Worm (Caenorhabditis elegans) whole organism, L4 larva: ENCODE measurements around the gene ZK596.3.

Experiments used
- F10B5.3 ChIP-seq: sonication (generic microtip); optimal IDR thresholded peaks from 2 replicates; lab custom pipeline; 2016; ENCODE audit warnings: mild to moderate bottlenecking, missing genetic modification characterization, missing compliant biosample characterization
- T26A8.4 ChIP-seq: fragments of 200-800 bp; sonication (Bioruptor generic); IDR thresholded peaks from 2 replicates; pipeline ENCODE4 v1.3.6; 2022; ENCODE audit warnings: missing genetic modification characterization, missing compliant biosample characterization
- Y48G9A.11 ChIP-seq: fragments of 200-800 bp; sonication (Bioruptor generic); IDR thresholded peaks from 2 replicates; pipeline ENCODE4 v1.3.6; 2022; ENCODE audit warnings: missing genetic modification reagents, missing genetic modification characterization, missing compliant biosample characterization
- Y75B8A.6 ChIP-seq: fragments of 200-800 bp; sonication (Bioruptor generic); IDR thresholded peaks from 2 replicates; pipeline ENCODE4 v1.3.6; 2022; ENCODE audit warnings: missing genetic modification reagents, missing genetic modification characterization, missing compliant biosample characterization
- ama-1 ChIP-seq: fragments of 150-350 bp; optimal IDR thresholded peaks from 2 replicates; lab custom pipeline; 2014; ENCODE audit warnings: inconsistent platforms, mixed read lengths
- arid-1 ChIP-seq: fragments of 200-800 bp; sonication (Bioruptor generic); conservative IDR thresholded peaks from 2 replicates; pipeline ENCODE4 v1.3.6; 2022; ENCODE audit warnings: missing genetic modification reagents, missing genetic modification characterization, missing compliant biosample characterization
- ceh-28 ChIP-seq: fragments of 150-350 bp; optimal IDR thresholded peaks from 2 replicates; lab custom pipeline; 2014; ENCODE audit warnings: missing biosample characterization, missing genetic modification reagents, missing genetic modification characterization
- ceh-32 ChIP-seq: sonication (generic microtip); optimal IDR thresholded peaks from 2 replicates; lab custom pipeline; 2016; ENCODE audit warnings: mild to moderate bottlenecking, missing genetic modification characterization, missing compliant biosample characterization; ENCODE audit not compliant: poor library complexity
- cey-2 ChIP-seq: sonication (generic microtip); optimal IDR thresholded peaks from 3 replicates; lab custom pipeline; 2017; ENCODE audit warnings: missing genetic modification characterization, mild to moderate bottlenecking, missing compliant biosample characterization, antibody characterized with exemption, borderline replicate concordance; ENCODE audit not compliant: insufficient read depth
- ctbp-1 ChIP-seq: fragments of 200-800 bp; sonication (Bioruptor generic); IDR thresholded peaks from 2 replicates; pipeline ENCODE4 v1.3.6; 2022; ENCODE audit warnings: missing genetic modification reagents, missing genetic modification characterization, missing compliant biosample characterization
- daf-16 ChIP-seq, 3 experiments: sonication (generic microtip); optimal IDR thresholded peaks; 2 replicates each; lab custom pipeline; 2016 to 2017; ENCODE audit warnings: missing genetic modification characterization in 3 of 3, missing genetic modification reagents in 3 of 3, mild to moderate bottlenecking in 2 of 3, missing compliant biosample characterization in 2 of 3, missing biosample characterization in 1 of 3, moderate library complexity in 1 of 3
- daf-19 ChIP-seq: fragments of 200-800 bp; sonication (Bioruptor generic); conservative IDR thresholded peaks from 2 replicates; pipeline ENCODE4 v1.3.6; 2022; ENCODE audit warnings: missing genetic modification characterization, missing compliant biosample characterization
- daf-8 ChIP-seq: fragments of 200-800 bp; sonication (Bioruptor generic); IDR thresholded peaks from 2 replicates; pipeline ENCODE4 v1.3.6; 2022; ENCODE audit warnings: missing genetic modification characterization, missing compliant biosample characterization
- dmd-6 ChIP-seq: fragments of 200-800 bp; sonication (Bioruptor generic); IDR thresholded peaks from 2 replicates; pipeline ENCODE4 v1.3.6; 2022; ENCODE audit warnings: missing genetic modification reagents, missing genetic modification characterization, missing compliant biosample characterization
- fos-1 ChIP-seq: fragments of 150-350 bp; optimal IDR thresholded peaks from 2 replicates; lab custom pipeline; 2014; ENCODE audit warnings: missing biosample characterization, missing genetic modification characterization
- hif-1 ChIP-seq, 2 experiments: sonication (generic microtip); optimal IDR thresholded peaks; 2 replicates each; lab custom pipeline; 2016 to 2017; ENCODE audit warnings: missing compliant biosample characterization in 2 of 2, missing genetic modification characterization in 2 of 2, missing genetic modification reagents in 2 of 2, missing genotype in 2 of 2, mild to moderate bottlenecking in 1 of 2
- hlh-30 ChIP-seq: sonication (generic microtip); optimal IDR thresholded peaks from 2 replicates; lab custom pipeline; 2017; ENCODE audit warnings: antibody characterized with exemption, mild to moderate bottlenecking, missing genetic modification characterization, missing compliant biosample characterization; ENCODE audit not compliant: insufficient read depth
- lin-1 ChIP-seq: fragments of 200-800 bp; sonication (Bioruptor generic); IDR thresholded peaks from 2 replicates; pipeline ENCODE4 v1.3.6; 2022; ENCODE audit warnings: missing genetic modification reagents, missing genetic modification characterization, missing compliant biosample characterization
- lin-13 ChIP-seq: fragments of 150-350 bp; optimal IDR thresholded peaks from 2 replicates; lab custom pipeline; 2014; ENCODE audit warnings: missing biosample characterization, missing genetic modification reagents, missing genetic modification characterization
- lin-15B ChIP-seq: fragments of 150-350 bp; sonication (generic microtip); optimal IDR thresholded peaks from 3 replicates; lab custom pipeline; 2014; ENCODE audit warnings: missing biosample characterization, missing genetic modification characterization
- lin-39 ChIP-seq: fragments of 150-350 bp; optimal IDR thresholded peaks from 2 replicates; lab custom pipeline; 2014; ENCODE audit warnings: missing biosample characterization, missing genetic modification reagents, missing genetic modification characterization
- madf-5 ChIP-seq, 2 experiments: fragments of 200-800 bp; sonication (Bioruptor generic); IDR thresholded peaks; 2 replicates each; pipeline ENCODE4 v1.3.6; 2022; ENCODE audit warnings: missing compliant biosample characterization in 2 of 2, missing genetic modification characterization in 2 of 2
- mdl-1 ChIP-seq, 2 experiments: fragments of 150-350 bp in 1 of 2; sonication (generic microtip) in 1 of 2; optimal IDR thresholded peaks; 2 replicates each; lab custom pipeline; 2014 to 2017; ENCODE audit warnings: missing biosample characterization in 2 of 2, missing genetic modification characterization in 2 of 2
- mxl-2 ChIP-seq: fragments of 200-800 bp; sonication (Bioruptor generic); conservative IDR thresholded peaks from 2 replicates; pipeline ENCODE4 v1.3.6; 2022; ENCODE audit warnings: missing genetic modification reagents, missing genetic modification characterization, missing compliant biosample characterization
- nhr-237 ChIP-seq: sonication (generic microtip); optimal IDR thresholded peaks from 2 replicates; lab custom pipeline; 2017; ENCODE audit warnings: missing biosample characterization, missing genetic modification characterization
- nhr-28 ChIP-seq: fragments of 150-350 bp; optimal IDR thresholded peaks from 2 replicates; lab custom pipeline; 2014; ENCODE audit warnings: missing biosample characterization, missing genetic modification characterization
- nhr-6 ChIP-seq: fragments of 150-350 bp; optimal IDR thresholded peaks from 2 replicates; lab custom pipeline; 2014; ENCODE audit warnings: missing biosample characterization, missing genetic modification characterization
- nhr-77 ChIP-seq: fragments of 150-350 bp; optimal IDR thresholded peaks from 2 replicates; lab custom pipeline; 2014; ENCODE audit warnings: missing biosample characterization, missing genetic modification characterization
- saeg-2 ChIP-seq: fragments of 200-800 bp; sonication (Bioruptor generic); IDR thresholded peaks from 2 replicates; pipeline ENCODE4 v1.3.6; 2022; ENCODE audit warnings: missing genetic modification reagents, missing genetic modification characterization, missing compliant biosample characterization
- set-16 ChIP-seq: fragments of 200-800 bp; sonication (Bioruptor generic); IDR thresholded peaks from 2 replicates; pipeline ENCODE4 v1.3.6; 2022; ENCODE audit warnings: missing genetic modification reagents, missing genetic modification characterization, missing compliant biosample characterization
- skn-1 ChIP-seq: fragments of 150-350 bp; optimal IDR thresholded peaks from 2 replicates; lab custom pipeline; 2014; ENCODE audit warnings: missing biosample characterization, missing genetic modification characterization
- snpc-1.2 ChIP-seq: fragments of 200-800 bp; sonication (Bioruptor generic); IDR thresholded peaks from 2 replicates; pipeline ENCODE4 v1.3.6; 2022; ENCODE audit warnings: missing genetic modification reagents, missing genetic modification characterization, missing compliant biosample characterization
- tag-97 ChIP-seq: fragments of 200-800 bp; sonication (Bioruptor generic); IDR thresholded peaks from 2 replicates; pipeline ENCODE4 v1.3.6; 2022; ENCODE audit warnings: missing genetic modification characterization, missing compliant biosample characterization
- unc-130 ChIP-seq: sonication (generic microtip); optimal IDR thresholded peaks from 2 replicates; lab custom pipeline; 2016; ENCODE audit warnings: missing genetic modification reagents, missing genetic modification characterization, missing compliant biosample characterization
- unc-39 ChIP-seq: sonication (generic microtip); optimal IDR thresholded peaks from 2 replicates; lab custom pipeline; 2017; ENCODE audit warnings: missing biosample characterization, missing genetic modification characterization
- unc-62 ChIP-seq, 3 experiments: fragments of 150-350 bp in 1 of 3; sonication (generic microtip); optimal IDR thresholded peaks in 2 of 3; peaks in 1 of 3; 1 replicate in 1 of 3; 2 replicates in 2 of 3; lab custom pipeline; 2014 to 2017; ENCODE audit warnings: missing biosample characterization in 3 of 3, missing genetic modification characterization in 3 of 3, missing genetic modification reagents in 3 of 3, missing genotype in 1 of 3
- vab-7 ChIP-seq: fragments of 200-800 bp; sonication (Bioruptor generic); IDR thresholded peaks from 2 replicates; pipeline ENCODE4 v1.3.6; 2022; ENCODE audit warnings: missing genetic modification reagents, missing genetic modification characterization, missing compliant biosample characterization
- zag-1 ChIP-seq: fragments of 150-350 bp; optimal IDR thresholded peaks from 2 replicates; lab custom pipeline; 2014; ENCODE audit warnings: missing biosample characterization, missing genetic modification characterization
- zfp-3 ChIP-seq: fragments of 200-800 bp; sonication (Bioruptor generic); conservative IDR thresholded peaks from 2 replicates; pipeline ENCODE4 v1.3.6; 2022; ENCODE audit warnings: missing genetic modification reagents, missing genetic modification characterization, missing compliant biosample characterization
- ztf-7 ChIP-seq: fragments of 150-350 bp; optimal IDR thresholded peaks from 2 replicates; lab custom pipeline; 2014; ENCODE audit warnings: missing biosample characterization, missing genetic modification characterization

The ZK596.3 gene

DNA sequence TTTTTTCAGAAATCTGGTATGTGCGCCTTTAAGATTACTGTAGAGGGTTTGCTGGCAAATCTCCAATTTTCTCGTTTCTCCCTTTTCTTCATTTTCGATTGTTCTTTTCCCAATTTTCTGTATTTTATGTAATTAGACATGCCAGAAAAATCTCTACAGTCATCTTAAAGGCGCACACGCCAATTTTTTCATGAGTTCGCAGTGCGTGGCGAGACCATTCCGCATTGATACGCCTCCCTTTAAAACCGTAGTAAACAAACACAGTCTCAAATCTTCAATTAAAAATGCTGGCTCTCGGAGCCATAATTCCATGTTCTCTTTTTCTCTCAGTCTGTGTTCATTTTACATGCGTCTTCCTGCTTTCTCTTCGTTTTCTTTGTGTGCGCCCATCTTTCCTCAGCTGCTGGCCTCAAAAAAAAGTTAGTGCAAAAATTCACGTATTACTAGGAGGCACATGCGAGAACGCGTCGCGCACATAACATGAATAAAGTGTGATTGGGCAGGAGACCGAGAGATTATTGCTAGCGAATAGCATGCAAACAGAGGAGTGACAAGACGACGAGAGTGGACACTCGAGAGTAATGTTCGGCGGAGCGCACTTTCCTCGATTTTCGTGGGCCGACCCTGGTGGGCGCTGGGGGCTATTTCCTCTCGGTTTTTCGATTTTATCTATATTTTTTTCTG lies 14.8 kb upstream of the ZK596.3 start (continued):
- no peak for TF ChIP-seq saeg-2 (GFP tag; lab: Robert Waterston, UW)
- peak in 1 of 2 experiments; percentile 35 for TF ChIP-seq daf-16 (GFP tag; optimal IDR thresholded peaks at IDR 0.05; lab: Kevin White, UChicago)
- peak; percentile 62 for TF ChIP-seq daf-16 (tag; optimal IDR thresholded peaks at IDR 0.05; lab: Kevin White, UChicago)
- 0 out of 2 replicates have a peak, but pooled peaks have one; percentile 27 for TF ChIP-seq daf-19 (GFP tag; lab: Robert Waterston, UW)
- TF ChIP-seq ctbp-1 (GFP tag; lab: Robert Waterston, UW), result peak; percentile 75
- TF ChIP-seq nhr-28 (tag; lab: Kevin White, UChicago), result peak; percentile 76

DNA sequence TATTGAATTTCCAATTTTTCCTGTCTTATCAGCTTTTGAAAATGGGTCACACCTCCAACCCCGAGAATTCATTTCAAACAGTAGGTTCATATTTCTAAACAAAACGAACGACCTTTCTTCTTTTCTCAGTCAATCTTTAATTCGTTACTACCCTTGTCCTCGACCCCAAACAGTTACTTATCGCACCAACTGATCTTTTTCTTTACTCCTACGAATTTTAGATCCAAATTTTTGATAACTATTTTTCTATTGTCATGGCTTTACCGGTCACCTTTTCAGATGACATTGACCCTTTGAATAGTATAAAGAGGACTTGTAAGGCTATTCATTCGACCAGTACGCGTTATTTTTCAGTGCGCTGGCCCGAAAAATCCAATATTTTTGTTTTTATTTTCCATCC lies 12.0 kb upstream of the ZK596.3 start:
- TF ChIP-seq saeg-2 (GFP tag; lab: Robert Waterston, UW) (no peak), tag-97 (GFP tag; lab: Robert Waterston, UW) (no peak)

DNA sequence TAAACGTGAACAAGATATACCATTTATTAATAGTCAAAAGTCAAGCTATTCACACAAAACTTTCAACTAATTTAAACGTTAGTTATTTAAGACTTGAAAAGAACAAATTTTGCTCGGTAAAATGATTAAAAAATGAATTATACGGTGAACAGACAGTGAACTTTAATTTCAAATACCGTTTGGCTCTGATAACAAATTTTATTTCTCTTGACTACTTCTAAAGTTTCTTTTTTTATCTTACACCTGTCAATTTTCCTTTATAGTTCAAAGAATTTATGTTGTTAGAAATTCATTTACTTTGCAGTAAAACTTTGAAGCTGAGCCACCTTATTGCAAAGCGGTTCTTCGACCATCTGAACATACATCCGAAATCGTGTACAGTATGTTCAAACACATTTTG lies 11.2 kb upstream of the ZK596.3 start, which contains the start of gene ZK593.3:
ZK593.3 (plus strand) TSS at position 301 of the 400 bp plus-strand sequence.
- peak; percentile 29 for TF ChIP-seq dmd-6 (GFP tag; lab: Robert Waterston, UW)
- no peak for TF ChIP-seq lin-39 (tag; lab: Kevin White, UChicago)
- TF ChIP-seq mdl-1 (tag; optimal IDR thresholded peaks at IDR 0.05; lab: Kevin White, UChicago), result no peak

DNA sequence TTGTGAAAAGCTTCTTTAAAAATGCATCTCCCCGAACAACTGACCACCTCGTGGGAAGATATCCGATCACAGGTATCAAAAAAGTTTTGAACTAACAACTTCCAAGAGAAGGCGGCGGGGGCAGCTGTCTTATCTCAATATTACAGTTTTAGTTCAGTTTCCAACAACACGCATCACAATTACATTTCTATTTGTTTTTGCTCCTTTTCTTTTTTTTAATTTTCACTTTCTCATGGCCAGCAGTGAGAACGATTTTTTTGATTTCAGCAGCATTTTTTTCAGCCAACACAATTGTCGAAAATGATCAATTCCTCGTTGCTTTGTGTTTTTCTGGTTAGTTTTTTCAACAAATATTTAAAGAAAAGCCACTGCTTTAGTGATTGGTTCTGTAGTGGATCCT lies 8.9 kb upstream of the ZK596.3 start, which contains the start of gene ZK593.2:
ZK593.2 (plus strand) TSS at position 301 of the 400 bp plus-strand sequence.
- TF ChIP-seq ama-1 (lab: Kevin White, UChicago) (peak; percentile 59), dmd-6 (GFP tag; lab: Robert Waterston, UW) (peak; percentile 7; the same call in 1 of the 2 replicates), mxl-2 (0 out of 2 replicates have a peak, but pooled peaks have one; percentile 11), skn-1 (tag; lab: Kevin White, UChicago) (no peak), daf-16 (GFP tag; optimal IDR thresholded peaks at IDR 0.05; lab: Kevin White, UChicago) (no peak), daf-16 (tag; optimal IDR thresholded peaks at IDR 0.05; lab: Kevin White, UChicago) (peak; percentile 8), arid-1 (GFP tag; lab: Robert Waterston, UW) (no peak)

DNA sequence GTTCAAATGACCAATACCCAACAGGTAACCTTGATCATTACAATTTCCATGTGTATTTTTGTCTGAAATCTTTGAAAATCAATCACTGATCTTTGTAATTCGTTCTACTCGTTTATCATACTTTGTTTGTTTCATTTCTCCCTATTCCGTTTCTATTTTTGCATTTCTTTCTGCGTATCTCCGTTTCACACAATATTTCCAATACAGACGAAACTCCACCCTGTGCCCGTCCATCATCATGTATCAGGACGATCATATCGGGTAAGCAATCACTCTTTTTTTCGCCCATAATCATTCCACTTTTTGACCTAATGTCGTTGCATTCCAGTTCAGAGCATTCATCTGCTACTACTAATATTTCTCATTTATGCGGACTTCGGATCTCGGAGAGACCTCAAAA lies 5.5 kb upstream of the ZK596.3 start, which contains the start of gene pyk-2:
pyk-2 (plus strand) TSS at position 206 of the 400 bp plus-strand sequence.
- TF ChIP-seq lin-15B (tag; lab: Kevin White, UChicago) (no peak), fos-1 (no peak), F10B5.3 (tag; lab: Kevin White, UChicago) (no peak), Y75B8A.6 (GFP tag; lab: Robert Waterston, UW) (no peak), ama-1 (lab: Kevin White, UChicago) (no peak), daf-8 (GFP tag; lab: Robert Waterston, UW) (no peak), nhr-77 (tag; lab: Kevin White, UChicago) (peak; percentile 41), lin-1 (no peak), unc-62 (GFP tag; optimal IDR thresholded peaks at IDR 0.05 in 1 of 2; lab: Kevin White, UChicago) (no peak), unc-62 (tag; optimal IDR thresholded peaks at IDR 0.05; lab: Kevin White, UChicago) (no peak), ceh-32 (tag; lab: Kevin White, UChicago) (no peak), snpc-1.2 (no peak), cey-2 (tag; lab: Kevin White, UChicago) (no peak), lin-39 (tag; lab: Kevin White, UChicago) (no peak), nhr-237 (no peak), set-16 (GFP tag; lab: Robert Waterston, UW) (no peak), hlh-30 (tag; lab: Kevin White, UChicago) (peak; percentile 63), Y48G9A.11 (GFP tag; lab: Robert Waterston, UW) (no peak), zfp-3 (GFP tag; lab: Robert Waterston, UW) (no peak), nhr-6 (tag; lab: Kevin White, UChicago) (no peak), T26A8.4 (GFP tag; lab: Robert Waterston, UW) (no peak), lin-13 (GFP tag; lab: Kevin White, UChicago) (no peak), hif-1 (tag; optimal IDR thresholded peaks at IDR 0.05; lab: Kevin White, UChicago) (no peak), madf-5 (GFP tag; IDR thresholded peaks at IDR 0.05; lab: Robert Waterston, UW) (no peak), unc-39 (tag; lab: Kevin White, UChicago) (no peak), ztf-7 (tag; lab: Kevin White, UChicago) (no peak), daf-19 (GFP tag; lab: Robert Waterston, UW) (no peak), zag-1 (tag; lab: Kevin White, UChicago) (no peak), vab-7 (GFP tag; lab: Robert Waterston, UW) (no peak), ceh-28 (tag; lab: Kevin White, UChicago) (no peak), nhr-28 (tag; lab: Kevin White, UChicago) (peak; percentile 73), unc-130 (GFP tag; lab: Kevin White, UChicago) (no peak)
